Fruit fly (Drosophila melanogaster): ENCODE data around the gene CG17475.

dm6 chr3R:17081359-17081935, 48.8 kb downstream of the CG17475 start:
- TF ChIP-seq CG9948 (tag; optimal IDR thresholded peaks at IDR 0.05) (peak; percentile 80), CG8159 (tag; optimal IDR thresholded peaks at IDR 0.05) (peak; percentile 85), CG13204 (GFP tag; optimal IDR thresholded peaks at IDR 0.05) (no peak)
